Fruit fly (Drosophila melanogaster) whole organism, embryonic: ENCODE data around the gene ec.

Experiments
- BEAF-32 ChIP-seq: fragments of 200-800 bp; sonication (Bioruptor generic); optimal IDR thresholded peaks from 3 replicates; lab custom pipeline; 2017; ENCODE audit warnings: missing biosample characterization, missing genetic modification characterization, mild to moderate bottlenecking, moderate library complexity, missing genetic modification reagents
- CG10267 ChIP-seq: fragments of 200-800 bp; sonication (Bioruptor generic); optimal IDR thresholded peaks from 2 replicates; lab custom pipeline; 2018; ENCODE audit warnings: missing biosample characterization, mild to moderate bottlenecking, missing genetic modification characterization, moderate library complexity
- CG11085 ChIP-seq: fragments of 200-800 bp; sonication (Bioruptor generic); IDR thresholded peaks from 2 replicates; pipeline ENCODE4 v1.3.6; 2022; ENCODE audit warnings: missing biosample characterization, missing genetic modification characterization
- CG11398 ChIP-seq: fragments of 200-800 bp; sonication (Bioruptor generic); optimal IDR thresholded peaks from 2 replicates; lab custom pipeline; 2016; ENCODE audit warnings: missing biosample characterization, missing genetic modification characterization
- CG13123 ChIP-seq: fragments of 200-800 bp; sonication (Bioruptor generic); optimal IDR thresholded peaks from 2 replicates; lab custom pipeline; 2016; ENCODE audit warnings: missing biosample characterization, missing genetic modification characterization
- CG13296 ChIP-seq: fragments of 200-800 bp; sonication (Bioruptor generic); optimal IDR thresholded peaks from 3 replicates; lab custom pipeline; 2018; ENCODE audit warnings: missing biosample characterization, mild to moderate bottlenecking, missing genetic modification characterization
- CG16815 ChIP-seq: fragments of 200-800 bp; sonication (Bioruptor generic); optimal IDR thresholded peaks from 3 replicates; lab custom pipeline; 2017; ENCODE audit warnings: missing biosample characterization, mild to moderate bottlenecking, missing genetic modification characterization
- CG18764 ChIP-seq: fragments of 200-800 bp; sonication (Bioruptor generic); optimal IDR thresholded peaks from 3 replicates; lab custom pipeline; 2016; ENCODE audit warnings: missing biosample characterization, missing genetic modification characterization
- CG2116 ChIP-seq: fragments of 200-800 bp; sonication (Bioruptor generic); optimal IDR thresholded peaks from 3 replicates; lab custom pipeline; 2018; ENCODE audit warnings: missing biosample characterization, mild to moderate bottlenecking, missing genetic modification characterization
- CG30431 ChIP-seq: fragments of 200-800 bp; sonication (Bioruptor generic); optimal IDR thresholded peaks from 2 replicates; lab custom pipeline; 2017; ENCODE audit warnings: missing biosample characterization, missing genetic modification characterization
- CG31224 ChIP-seq: fragments of 200-800 bp; sonication (Bioruptor generic); IDR thresholded peaks from 2 replicates; pipeline ENCODE4 v1.3.6; 2022; ENCODE audit warnings: missing biosample characterization, missing genetic modification characterization
- CG3838 ChIP-seq: fragments of 200-800 bp; sonication (Bioruptor generic); optimal IDR thresholded peaks from 3 replicates; lab custom pipeline; 2016; ENCODE audit warnings: missing biosample characterization, missing genetic modification characterization
- CG4360 ChIP-seq: fragments of 200-800 bp; sonication (Bioruptor generic); IDR thresholded peaks from 2 replicates; pipeline ENCODE4 v1.3.6; 2022; ENCODE audit warnings: missing biosample characterization, missing genetic modification characterization
- CG4854 ChIP-seq: fragments of 200-800 bp; sonication (Bioruptor generic); optimal IDR thresholded peaks from 2 replicates; lab custom pipeline; 2016; ENCODE audit warnings: missing biosample characterization, missing genetic modification characterization, inconsistent platforms
- CG6175 ChIP-seq: fragments of 200-800 bp; sonication (Bioruptor generic); IDR thresholded peaks from 3 replicates; pipeline ENCODE4 v1.3.6; 2022; ENCODE audit warnings: missing biosample characterization, missing genetic modification characterization
- CG6854 ChIP-seq: fragments of 200-800 bp; sonication (Bioruptor generic); optimal IDR thresholded peaks from 3 replicates; lab custom pipeline; 2017; ENCODE audit warnings: missing biosample characterization, mild to moderate bottlenecking, missing genetic modification characterization
- CG7745 ChIP-seq: fragments of 200-800 bp; sonication (Bioruptor generic); optimal IDR thresholded peaks from 2 replicates; lab custom pipeline; 2018; ENCODE audit warnings: missing biosample characterization, mild to moderate bottlenecking, missing genetic modification characterization, moderate library complexity
- CHES-1-like ChIP-seq: fragments of 200-800 bp; sonication (Bioruptor generic); optimal IDR thresholded peaks from 2 replicates; lab custom pipeline; 2016; ENCODE audit warnings: missing biosample characterization, missing genetic modification characterization
- Dad ChIP-seq: fragments of 200-800 bp; sonication (Bioruptor generic); optimal IDR thresholded peaks from 3 replicates; lab custom pipeline; 2016; ENCODE audit warnings: missing biosample characterization, missing genetic modification characterization
- Dll ChIP-seq: fragments of 200-800 bp; sonication (Bioruptor generic); IDR thresholded peaks from 4 replicates; pipeline ENCODE4 v1.3.6; 2022; ENCODE audit warnings: missing biosample characterization, missing genetic modification characterization; ENCODE audit not compliant: partially characterized antibody
- Drgx ChIP-seq: fragments of 200-800 bp; sonication (Bioruptor generic); IDR thresholded peaks from 2 replicates; pipeline ENCODE4 v1.3.6; 2022; ENCODE audit warnings: missing biosample characterization, missing genetic modification characterization
- Eip74EF ChIP-seq, 2 experiments: fragments of 200-800 bp in 1 of 2; fragments of >200 bp in 1 of 2; sonication (Bioruptor generic) in 1 of 2; optimal IDR thresholded peaks; 2 replicates each; lab custom pipeline; 2017 to 2019; ENCODE audit warnings: missing biosample characterization in 2 of 2, missing genetic modification characterization in 2 of 2, mild to moderate bottlenecking in 1 of 2, moderate library complexity in 1 of 2
- Fer1 ChIP-seq: fragments of 200-800 bp; sonication (Bioruptor generic); optimal IDR thresholded peaks from 2 replicates; lab custom pipeline; 2017; ENCODE audit warnings: missing biosample characterization, mild to moderate bottlenecking, missing genetic modification characterization
- HLH54F ChIP-seq: fragments of 200-800 bp; sonication (Bioruptor generic); optimal IDR thresholded peaks from 3 replicates; lab custom pipeline; 2016; ENCODE audit warnings: missing biosample characterization, missing genetic modification characterization
- Nf-YC ChIP-seq: fragments of 200-800 bp; optimal IDR thresholded peaks from 3 replicates; lab custom pipeline; 2019; ENCODE audit warnings: missing biosample characterization, mild to moderate bottlenecking, missing genetic modification characterization, moderate library complexity
- NfI ChIP-seq: fragments of 200-800 bp; sonication (Bioruptor generic); optimal IDR thresholded peaks from 3 replicates; lab custom pipeline; 2018; ENCODE audit warnings: missing biosample characterization, mild to moderate bottlenecking, missing genetic modification characterization, moderate library complexity
- Opbp ChIP-seq: fragments of 200-800 bp; sonication (Bioruptor generic); IDR thresholded peaks from 3 replicates; pipeline ENCODE4 v1.3.6; 2022; ENCODE audit warnings: missing biosample characterization, missing genetic modification characterization; ENCODE audit not compliant: partially characterized antibody
- ase ChIP-seq: fragments of 200-800 bp; sonication (Bioruptor generic); IDR thresholded peaks from 3 replicates; pipeline ENCODE4 v1.3.6; 2022; ENCODE audit warnings: missing biosample characterization, missing genetic modification characterization
- ato ChIP-seq: fragments of 200-800 bp; sonication (Bioruptor generic); IDR thresholded peaks from 2 replicates; pipeline ENCODE4 v1.3.6; 2022; ENCODE audit warnings: missing biosample characterization, missing genetic modification characterization; ENCODE audit not compliant: partially characterized antibody
- bigmax ChIP-seq: fragments of 200-800 bp; sonication (Bioruptor generic); optimal IDR thresholded peaks from 2 replicates; lab custom pipeline; 2018; ENCODE audit warnings: missing biosample characterization, mild to moderate bottlenecking, missing genetic modification characterization
- caup ChIP-seq: fragments of 200-800 bp; sonication (Bioruptor generic); optimal IDR thresholded peaks from 3 replicates; lab custom pipeline; 2017; ENCODE audit warnings: missing biosample characterization, mild to moderate bottlenecking, missing genetic modification characterization, moderate library complexity; ENCODE audit not compliant: severe bottlenecking
- ci ChIP-seq: fragments of 200-800 bp; sonication (Bioruptor generic); IDR thresholded peaks from 3 replicates; pipeline ENCODE4 v1.3.6; 2022; ENCODE audit warnings: missing biosample characterization, missing genetic modification characterization
- disco-r ChIP-seq: fragments of 200-800 bp; sonication (Bioruptor generic); optimal IDR thresholded peaks from 2 replicates; lab custom pipeline; 2016; ENCODE audit warnings: missing biosample characterization, missing genetic modification characterization
- dpn ChIP-seq, 2 experiments: fragments of 200-800 bp; sonication (Bioruptor generic); optimal IDR thresholded peaks; 3 replicates each; lab custom pipeline; 2016; ENCODE audit warnings: missing biosample characterization in 2 of 2, missing genetic modification characterization in 2 of 2
- ewg ChIP-seq: fragments of 200-800 bp; sonication (Bioruptor generic); optimal IDR thresholded peaks from 3 replicates; lab custom pipeline; 2017; ENCODE audit warnings: mild to moderate bottlenecking, missing biosample characterization, missing genetic modification reagents, missing genetic modification characterization
- fd96Cb ChIP-seq: fragments of 200-800 bp; sonication (Bioruptor generic); optimal IDR thresholded peaks from 2 replicates; lab custom pipeline; 2018; ENCODE audit warnings: missing biosample characterization, mild to moderate bottlenecking, missing genetic modification characterization, moderate library complexity
- fru ChIP-seq: fragments of >200 bp; optimal IDR thresholded peaks from 2 replicates; lab custom pipeline; 2017
- gem ChIP-seq: fragments of 200-800 bp; sonication (Bioruptor generic); optimal IDR thresholded peaks from 2 replicates; lab custom pipeline; 2019; ENCODE audit warnings: missing biosample characterization, mild to moderate bottlenecking, missing genetic modification characterization, moderate library complexity
- kni ChIP-seq: fragments of 200-800 bp; sonication (Bioruptor generic); optimal IDR thresholded peaks from 3 replicates; lab custom pipeline; 2017; ENCODE audit warnings: mild to moderate bottlenecking, missing biosample characterization, missing genetic modification reagents, missing genetic modification characterization
- mam ChIP-seq: fragments of 200-800 bp; sonication (Bioruptor generic); optimal IDR thresholded peaks from 3 replicates; lab custom pipeline; 2016; ENCODE audit warnings: missing biosample characterization, missing genetic modification characterization
- otp ChIP-seq: fragments of 200-800 bp; sonication (Bioruptor generic); IDR thresholded peaks from 3 replicates; pipeline ENCODE4, ENCODE4 v1.3.6; 2022; ENCODE audit warnings: missing biosample characterization, missing genetic modification characterization
- pita ChIP-seq: fragments of 200-800 bp; sonication (Bioruptor generic); optimal IDR thresholded peaks from 2 replicates; lab custom pipeline; 2017; ENCODE audit warnings: missing biosample characterization, mild to moderate bottlenecking, missing genetic modification characterization
- ranshi ChIP-seq: fragments of 200-800 bp; sonication (Bioruptor generic); IDR thresholded peaks from 2 replicates; pipeline ENCODE4 v1.3.6; 2022; ENCODE audit warnings: missing biosample characterization, missing genetic modification characterization
- sens ChIP-seq: fragments of 200-800 bp; sonication (Bioruptor generic); peaks from one replicate; lab custom pipeline; 2016; ENCODE audit warnings: missing biosample characterization, missing genetic modification characterization
- sens-2 ChIP-seq: fragments of 200-800 bp; sonication (Bioruptor generic); IDR thresholded peaks from 2 replicates; pipeline ENCODE4 v1.3.6; 2022; ENCODE audit warnings: missing biosample characterization, missing genetic modification characterization
- shn ChIP-seq: fragments of 200-800 bp; sonication (Bioruptor generic); optimal IDR thresholded peaks from 3 replicates; lab custom pipeline; 2016; ENCODE audit warnings: missing biosample characterization, missing genetic modification characterization
- sna ChIP-seq: fragments of 200-800 bp; sonication (Bioruptor generic); IDR thresholded peaks from 2 replicates; pipeline ENCODE4 v1.3.6; 2022; ENCODE audit warnings: missing biosample characterization, missing genetic modification characterization; ENCODE audit not compliant: partially characterized antibody
- tap ChIP-seq: fragments of 200-800 bp; optimal IDR thresholded peaks from 3 replicates; lab custom pipeline; 2019; ENCODE audit warnings: missing biosample characterization, mild to moderate bottlenecking, missing genetic modification characterization, moderate library complexity
- vfl ChIP-seq: fragments of 200-800 bp; sonication (Bioruptor generic); optimal IDR thresholded peaks from 2 replicates; lab custom pipeline; 2016; ENCODE audit warnings: missing biosample characterization, missing genetic modification characterization
- vvl ChIP-seq: fragments of 200-800 bp; sonication (Bioruptor generic); IDR thresholded peaks from 2 replicates; pipeline ENCODE4 v1.3.6; 2022; ENCODE audit warnings: missing biosample characterization, missing genetic modification characterization
- z ChIP-seq: fragments of 200-800 bp; sonication (Bioruptor generic); IDR thresholded peaks from 3 replicates; pipeline ENCODE4 v1.3.6; 2022; ENCODE audit warnings: missing biosample characterization, missing genetic modification characterization

The ec gene

DNA sequence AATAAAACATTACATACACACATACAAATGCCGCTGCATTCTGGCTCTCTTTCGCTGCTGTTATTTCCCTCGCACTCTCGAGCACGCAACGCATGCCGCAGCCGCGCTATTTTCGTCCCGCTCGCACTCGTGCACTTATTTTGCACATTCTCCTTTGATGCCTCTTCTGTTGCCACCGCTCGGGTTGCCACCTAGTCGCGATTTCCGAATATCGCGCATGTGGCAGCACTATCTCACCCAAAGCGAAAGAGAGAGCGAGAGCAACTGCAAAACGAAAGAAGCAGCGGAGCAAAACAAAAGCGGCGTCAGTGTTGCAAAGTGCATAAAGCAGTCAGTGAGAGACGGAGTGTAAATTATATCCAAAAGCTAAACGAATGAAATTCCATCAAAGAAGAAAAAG, 30.6 kb upstream of the ec start (continued):
- TF ChIP-seq gem, result no peak
- peak; percentile 8 for TF ChIP-seq shn (GFP tag; lab: Kevin White, UChicago)
- TF ChIP-seq CG10267 (tag; lab: Kevin White, UChicago), result peak; percentile 96
- peak; percentile 35; the same call in 1 of the 2 replicates for TF ChIP-seq CG4360 (GFP tag; lab: Robert Waterston, UW)
- TF ChIP-seq HLH54F, result no peak
- TF ChIP-seq CG6854 (GFP tag; lab: Kevin White, UChicago), result no peak
- peak; percentile 95 for TF ChIP-seq CG6175 (GFP tag; lab: Robert Waterston, UW)
- no peak for TF ChIP-seq CG16815 (GFP tag; lab: Kevin White, UChicago)
- peak; percentile 26 for TF ChIP-seq CG11398 (GFP tag; lab: Kevin White, UChicago)
- no peak for TF ChIP-seq fd96Cb
- TF ChIP-seq ci (GFP tag; lab: Robert Waterston, UW), result peak; percentile 65; the same call in 1 of the 3 replicates
- TF ChIP-seq Dad (GFP tag; lab: Kevin White, UChicago), result peak; percentile 10
- peak; percentile 21 for TF ChIP-seq caup (GFP tag; lab: Kevin White, UChicago)
- no peak for TF ChIP-seq fru (lab: Kevin White, UChicago)
- no peak for TF ChIP-seq disco-r (GFP tag; lab: Kevin White, UChicago)
- no peak for TF ChIP-seq bigmax
- 0 out of 2 replicates have a peak, but pooled peaks have one; percentile 51 for TF ChIP-seq vvl (GFP tag; lab: Robert Waterston, UW)
- peak; percentile 2 for TF ChIP-seq CG2116 (GFP tag; lab: Kevin White, UChicago)
- TF ChIP-seq Dll (GFP tag; lab: Robert Waterston, UW), result peak; percentile 40; the same call in 1 of the 4 replicates
- TF ChIP-seq dpn (GFP tag; optimal IDR thresholded peaks at IDR 0.05; lab: Kevin White, UChicago), result peak in 1 of 2 experiments; percentile 23
- no peak for TF ChIP-seq otp (GFP tag; lab: Robert Waterston, UW)
- no peak for TF ChIP-seq CG13123 (GFP tag; lab: Kevin White, UChicago)
- no peak for TF ChIP-seq ranshi (GFP tag; lab: Robert Waterston, UW)
- TF ChIP-seq ewg (GFP tag; lab: Kevin White, UChicago), result peak; percentile 26
- peak; percentile 88 for TF ChIP-seq sens (GFP tag; lab: Kevin White, UChicago)
- no peak for TF ChIP-seq CG30431 (GFP tag; lab: Kevin White, UChicago)
- peak; percentile 22 for TF ChIP-seq mam (GFP tag; lab: Kevin White, UChicago)
- no peak for TF ChIP-seq CG11085 (GFP tag; lab: Robert Waterston, UW)
- peak; percentile 4 for TF ChIP-seq CG7745
- peak; percentile 0 for TF ChIP-seq NfI (GFP tag; lab: Kevin White, UChicago)
- peak; percentile 27 for TF ChIP-seq CG13296 (GFP tag; lab: Kevin White, UChicago)
- peak; percentile 0 for TF ChIP-seq CG18764
- peak; percentile 41; the same call in 1 of the 2 replicates for TF ChIP-seq ato (GFP tag; lab: Robert Waterston, UW)
- peak; percentile 55 for TF ChIP-seq vfl (GFP tag; lab: Kevin White, UChicago)
- no peak for TF ChIP-seq sens-2 (GFP tag; lab: Robert Waterston, UW)
- TF ChIP-seq pita (GFP tag; lab: Kevin White, UChicago), result no peak
- TF ChIP-seq ase, result no peak
- TF ChIP-seq CG3838, result no peak
- peak; percentile 28 for TF ChIP-seq Nf-YC (tag; lab: Kevin White, UChicago)
- TF ChIP-seq kni, result peak; percentile 31
- no peak for TF ChIP-seq z (GFP tag; lab: Robert Waterston, UW)
- peak; percentile 44 for TF ChIP-seq Drgx (GFP tag; lab: Robert Waterston, UW)
- TF ChIP-seq CG31224 (GFP tag; lab: Robert Waterston, UW), result 0 out of 2 replicates have a peak, but pooled peaks have one; percentile 13
- no peak for TF ChIP-seq Eip74EF (GFP tag; optimal IDR thresholded peaks at IDR 0.05; lab: Kevin White, UChicago)
- TF ChIP-seq CG4854 (GFP tag; lab: Kevin White, UChicago), result no peak
- no peak for TF ChIP-seq tap
- TF ChIP-seq Fer1, result peak; percentile 50
- peak; percentile 75; the same call in 2 of the 3 replicates for TF ChIP-seq Opbp
- TF ChIP-seq CHES-1-like, result peak; percentile 8
- TF ChIP-seq sna, result peak; percentile 61; the same call in 1 of the 2 replicates
- peak; percentile 34 for TF ChIP-seq BEAF-32 (GFP tag; lab: Kevin White, UChicago)
